Worm (Caenorhabditis elegans) whole organism, L2 larva: ENCODE results near the gene nhr-188.

Experiments
- fos-1 ChIP-seq: fragments of 150-350 bp; optimal IDR thresholded peaks from 2 replicates; lab custom pipeline; 2014; ENCODE audit warnings: missing biosample characterization, missing genetic modification characterization
- nhr-25 ChIP-seq: fragments of 150-350 bp; sonication (generic microtip); optimal IDR thresholded peaks from 3 replicates; lab custom pipeline; 2014; ENCODE audit warnings: missing biosample characterization, missing genetic modification characterization
- snpc-4 ChIP-seq: fragments of 150-350 bp; optimal IDR thresholded peaks from 2 replicates; lab custom pipeline; 2014; ENCODE audit warnings: missing biosample characterization, missing genetic modification characterization
- ztf-11 ChIP-seq: sonication (generic microtip); optimal IDR thresholded peaks from 2 replicates; lab custom pipeline; 2017; ENCODE audit warnings: missing biosample characterization, missing genetic modification characterization

DNA sequence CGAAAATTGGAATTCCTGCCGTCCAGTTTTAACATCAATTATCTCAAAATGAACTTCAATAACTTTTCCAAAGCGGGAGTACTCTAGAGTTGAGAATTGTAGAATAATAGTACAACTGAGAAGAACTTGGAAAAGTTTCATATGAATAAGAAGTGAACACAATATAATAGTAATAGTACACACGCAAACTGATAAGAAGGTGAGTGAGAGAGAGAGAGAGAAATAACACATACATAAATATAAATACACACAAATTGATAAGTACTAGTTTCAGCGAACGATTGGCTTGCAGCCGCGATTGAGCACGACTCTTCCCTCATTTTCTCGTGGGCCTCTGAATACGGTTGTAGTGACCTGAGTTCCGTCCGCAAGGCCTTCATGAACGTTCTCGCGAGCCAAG, 31.5 kb upstream of the nhr-188 start, which contains the start of gene C17E7.13:
- TF ChIP-seq fos-1 (peak; percentile 59), nhr-25 (tag; lab: Kevin White, UChicago) (no peak), snpc-4 (no peak), ztf-11 (no peak)
